Fruit fly (Drosophila melanogaster): ENCODE measurements around the gene CG43658.

DNA sequence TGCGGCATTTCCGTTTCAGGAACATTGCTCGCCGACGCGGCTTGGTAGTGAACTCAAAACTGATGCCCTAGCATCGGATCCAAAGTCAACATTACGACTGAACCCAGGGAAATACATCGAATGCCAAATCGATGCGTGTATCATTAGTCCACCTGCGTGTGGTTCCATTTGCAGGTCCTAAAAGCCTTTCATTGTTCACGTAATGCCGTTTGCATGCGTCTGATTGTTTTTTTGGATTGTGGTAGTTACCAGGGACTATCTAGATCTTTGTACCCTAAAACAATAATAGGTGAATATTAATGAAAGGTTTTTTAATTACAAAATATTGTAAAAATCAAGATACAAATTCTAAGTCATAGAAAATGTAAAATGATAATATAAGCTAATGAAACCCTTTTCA is 8.1 kb upstream of the CG43658 start, which contains the start of gene ppk23:
- TF ChIP-seq psq (optimal IDR thresholded peaks at IDR 0.05) (no peak), h (optimal IDR thresholded peaks at IDR 0.05) (no peak), Myc (optimal IDR thresholded peaks at IDR 0.05) (no peak), ttk (optimal IDR thresholded peaks at IDR 0.05) (no peak), insv (optimal IDR thresholded peaks at IDR 0.05) (no peak)
